Worm (Caenorhabditis elegans) whole organism, L4 larva: Measurements from ENCODE around the gene F35D2.2.

Source experiments
- Y48G9A.11 ChIP-seq: fragments of 200-800 bp; sonication (Bioruptor generic); IDR thresholded peaks from 2 replicates; pipeline ENCODE4 v1.3.6; 2022; ENCODE audit warnings: missing genetic modification reagents, missing genetic modification characterization, missing compliant biosample characterization
- ceh-28 ChIP-seq: fragments of 150-350 bp; optimal IDR thresholded peaks from 2 replicates; lab custom pipeline; 2014; ENCODE audit warnings: missing biosample characterization, missing genetic modification reagents, missing genetic modification characterization
- ces-1 ChIP-seq: fragments of 150-350 bp; sonication (generic microtip); optimal IDR thresholded peaks from 4 replicates; lab custom pipeline; 2014; ENCODE audit warnings: missing biosample characterization, missing genetic modification reagents, missing genetic modification characterization
- ctbp-1 ChIP-seq: fragments of 200-800 bp; sonication (Bioruptor generic); IDR thresholded peaks from 2 replicates; pipeline ENCODE4 v1.3.6; 2022; ENCODE audit warnings: missing genetic modification reagents, missing genetic modification characterization, missing compliant biosample characterization
- egl-27 ChIP-seq: sonication (generic microtip); optimal IDR thresholded peaks from 3 replicates; lab custom pipeline; 2017; ENCODE audit warnings: missing biosample characterization, missing genetic modification reagents, missing genetic modification characterization
- fkh-10 ChIP-seq: fragments of 150-350 bp; optimal IDR thresholded peaks from 2 replicates; lab custom pipeline; 2014; ENCODE audit warnings: missing biosample characterization, missing genetic modification reagents, missing genetic modification characterization
- lin-13 ChIP-seq: fragments of 150-350 bp; optimal IDR thresholded peaks from 2 replicates; lab custom pipeline; 2014; ENCODE audit warnings: missing biosample characterization, missing genetic modification reagents, missing genetic modification characterization
- lsy-2 ChIP-seq, 2 experiments: fragments of 150-350 bp in 1 of 2; sonication (generic microtip) in 1 of 2; optimal IDR thresholded peaks; 2 replicates each; lab custom pipeline; 2014 to 2017; ENCODE audit warnings: missing biosample characterization in 2 of 2, missing genetic modification characterization in 2 of 2
- nhr-11 ChIP-seq: fragments of 150-350 bp; optimal IDR thresholded peaks from 2 replicates; lab custom pipeline; 2014; ENCODE audit warnings: missing biosample characterization, missing genetic modification characterization
- nhr-77 ChIP-seq: fragments of 150-350 bp; optimal IDR thresholded peaks from 2 replicates; lab custom pipeline; 2014; ENCODE audit warnings: missing biosample characterization, missing genetic modification characterization
- pqm-1 ChIP-seq: sonication (generic microtip); optimal IDR thresholded peaks from 2 replicates; lab custom pipeline; 2017; ENCODE audit warnings: missing biosample characterization, missing genetic modification characterization
- snpc-4 ChIP-seq: fragments of 150-350 bp; optimal IDR thresholded peaks from 2 replicates; lab custom pipeline; 2014; ENCODE audit warnings: missing biosample characterization, missing genetic modification characterization

- no peak for TF ChIP-seq snpc-4
- no peak for TF ChIP-seq nhr-11
- no peak for TF ChIP-seq egl-27 (tag; lab: Kevin White, UChicago)
- TF ChIP-seq fkh-10 (GFP tag; lab: Kevin White, UChicago): no peak
- TF ChIP-seq ctbp-1 (GFP tag; lab: Robert Waterston, UW): no peak
- no peak for TF ChIP-seq ceh-28
- TF ChIP-seq lin-13 (GFP tag; lab: Kevin White, UChicago): no peak
- no peak for TF ChIP-seq Y48G9A.11
- TF ChIP-seq pqm-1 (tag; lab: Kevin White, UChicago): no peak
- TF ChIP-seq nhr-77 (tag; lab: Kevin White, UChicago): no peak
- TF ChIP-seq lsy-2 (tag; optimal IDR thresholded peaks at IDR 0.05; lab: Kevin White, UChicago): no peak
- no peak for TF ChIP-seq ces-1 (GFP tag; lab: Kevin White, UChicago)
These were observed 43.3 kb upstream of the F35D2.2 start, which contains the start of gene wrt-1 for ce11 chrII:7530944-7531343.
